Fruit fly (Drosophila melanogaster): ENCODE measurements around the gene CG13287.

CG13287 gene

dm6 chr3L:5926015-5926988 lies 44.2 kb downstream of the CG13287 start (continued):
- peak in 1 of 2 experiments; percentile 97 for TF ChIP-seq Hr78 (GFP tag; optimal IDR thresholded peaks at IDR 0.05)
- peak; percentile 11 for TF ChIP-seq CG17568 (GFP tag; optimal IDR thresholded peaks at IDR 0.05)
- TF ChIP-seq chm (GFP tag; IDR thresholded peaks at IDR 0.05) = no peak
- peak; percentile 59 for TF ChIP-seq CG31441 (GFP tag; IDR thresholded peaks at IDR 0.05)
- no peak for TF ChIP-seq aop (GFP tag; IDR thresholded peaks at IDR 0.05)
- TF ChIP-seq Vsx1 (GFP tag; optimal IDR thresholded peaks at IDR 0.05) = peak; percentile 49
- no peak for TF ChIP-seq schlank (tag; optimal IDR thresholded peaks at IDR 0.05)
- peak; percentile 5 for TF ChIP-seq CG12236 (GFP tag; optimal IDR thresholded peaks at IDR 0.05)
- 0 out of 2 replicates have a peak, but pooled peaks have one; percentile 12 for TF ChIP-seq CG1024 (GFP tag; IDR thresholded peaks at IDR 0.05)
- TF ChIP-seq croc (GFP tag; conservative IDR thresholded peaks at IDR 0.05) = no peak
- TF ChIP-seq CG13624 (GFP tag; optimal IDR thresholded peaks at IDR 0.05) = peak; percentile 31
- TF ChIP-seq Neu2 (GFP tag; optimal IDR thresholded peaks at IDR 0.05; ENCODE audit: borderline replicate concordance) = no peak
- no peak for TF ChIP-seq cato (GFP tag; optimal IDR thresholded peaks at IDR 0.05; ENCODE audit: borderline replicate concordance)
- TF ChIP-seq NC2α (GFP tag; optimal IDR thresholded peaks at IDR 0.05) = no peak
- no peak for TF ChIP-seq CG4404 (GFP tag; IDR thresholded peaks at IDR 0.05)
- TF ChIP-seq CG7271 (tag; optimal IDR thresholded peaks at IDR 0.05) = no peak
- TF ChIP-seq peb (GFP tag; IDR thresholded peaks at IDR 0.05) = no peak
- peak; percentile 17 for TF ChIP-seq D19A (tag; optimal IDR thresholded peaks at IDR 0.05)
- TF ChIP-seq psq (GFP tag; optimal IDR thresholded peaks at IDR 0.05) = no peak
- TF ChIP-seq Hand (GFP tag; optimal IDR thresholded peaks at IDR 0.05) = no peak
- no peak for TF ChIP-seq sug (tag; optimal IDR thresholded peaks at IDR 0.05)
- peak; percentile 5 for TF ChIP-seq CG2116 (GFP tag; optimal IDR thresholded peaks at IDR 0.05)
- TF ChIP-seq slou (GFP tag; optimal IDR thresholded peaks at IDR 0.05) = no peak
- TF ChIP-seq nmo (GFP tag; optimal IDR thresholded peaks at IDR 0.05) = peak; percentile 65
- TF ChIP-seq CG1792 (GFP tag; optimal IDR thresholded peaks at IDR 0.05) = no peak
- no peak for TF ChIP-seq CG9932 (GFP tag; IDR thresholded peaks at IDR 0.05)
- TF ChIP-seq ato (GFP tag; IDR thresholded peaks at IDR 0.05; ENCODE audit: partially characterized antibody) = no peak
- TF ChIP-seq her (GFP tag; optimal IDR thresholded peaks at IDR 0.05) = no peak
- TF ChIP-seq Mad (GFP tag; optimal IDR thresholded peaks at IDR 0.05) = peak; percentile 20
- peak; percentile 36 for TF ChIP-seq salm (tag; optimal IDR thresholded peaks at IDR 0.05)
- peak; percentile 58 for TF ChIP-seq CG13424 (tag; optimal IDR thresholded peaks at IDR 0.05)
- TF ChIP-seq CG3065 (GFP tag; optimal IDR thresholded peaks at IDR 0.05) = no peak
- TF ChIP-seq CG14050 (GFP tag; IDR thresholded peaks at IDR 0.05) = peak; percentile 28; the same call in 2 of the 3 replicates
- peak; percentile 23 for TF ChIP-seq Mes4 (GFP tag; optimal IDR thresholded peaks at IDR 0.05)
- 0 out of 2 replicates have a peak, but pooled peaks have one; percentile 10 for TF ChIP-seq CG6689 (GFP tag; IDR thresholded peaks at IDR 0.05)
- TF ChIP-seq CG7357 (GFP tag; IDR thresholded peaks at IDR 0.05) = no peak
- peak; percentile 35 for TF ChIP-seq Hr3 (GFP tag; optimal IDR thresholded peaks at IDR 0.05)
- 0 out of 2 replicates have a peak, but pooled peaks have one; percentile 41 for TF ChIP-seq ranshi (GFP tag; IDR thresholded peaks at IDR 0.05)
- TF ChIP-seq Lhr (GFP tag; optimal IDR thresholded peaks at IDR 0.05) = no peak
- TF ChIP-seq Six4 (GFP tag; optimal IDR thresholded peaks at IDR 0.05) = peak; percentile 28
- TF ChIP-seq CG6175 (GFP tag; IDR thresholded peaks at IDR 0.05) = no peak
- peak; percentile 28 for TF ChIP-seq CG17829 (tag; optimal IDR thresholded peaks at IDR 0.05)
- TF ChIP-seq dm (GFP tag; optimal IDR thresholded peaks at IDR 0.05) = no peak
- no peak for TF ChIP-seq CG34376 (GFP tag; optimal IDR thresholded peaks at IDR 0.05)
- TF ChIP-seq Chrac-16 (GFP tag; optimal IDR thresholded peaks at IDR 0.05) = peak; percentile 18
- TF ChIP-seq CG9437 (GFP tag; optimal IDR thresholded peaks at IDR 0.05) = peak; percentile 54
- peak; percentile 65 for TF ChIP-seq CG4360 (GFP tag; IDR thresholded peaks at IDR 0.05)
- peak; percentile 27 for TF ChIP-seq CG7786 (GFP tag; optimal IDR thresholded peaks at IDR 0.05)
- TF ChIP-seq maf-S (GFP tag; optimal IDR thresholded peaks at IDR 0.05) = no peak

Data from whole organism, embryonic.